Worm (Caenorhabditis elegans) whole organism, L4/young adult: ENCODE results near the gene W04G3.12.

Source experiments
- W03F9.2 ChIP-seq: fragments of 150-350 bp; optimal IDR thresholded peaks from 2 replicates; lab custom pipeline; 2014; ENCODE audit warnings: missing biosample characterization, missing genetic modification characterization
- dao-5 ChIP-seq: sonication (generic microtip); optimal IDR thresholded peaks from 2 replicates; lab custom pipeline; 2016; ENCODE audit warnings: missing genotype, missing genetic modification characterization, moderate library complexity, missing compliant biosample characterization
- him-1 ChIP-seq: sonication (generic microtip); optimal IDR thresholded peaks from 2 replicates; lab custom pipeline; 2016; ENCODE audit warnings: missing genotype, missing genetic modification reagents, missing genetic modification characterization, missing compliant biosample characterization

DNA sequence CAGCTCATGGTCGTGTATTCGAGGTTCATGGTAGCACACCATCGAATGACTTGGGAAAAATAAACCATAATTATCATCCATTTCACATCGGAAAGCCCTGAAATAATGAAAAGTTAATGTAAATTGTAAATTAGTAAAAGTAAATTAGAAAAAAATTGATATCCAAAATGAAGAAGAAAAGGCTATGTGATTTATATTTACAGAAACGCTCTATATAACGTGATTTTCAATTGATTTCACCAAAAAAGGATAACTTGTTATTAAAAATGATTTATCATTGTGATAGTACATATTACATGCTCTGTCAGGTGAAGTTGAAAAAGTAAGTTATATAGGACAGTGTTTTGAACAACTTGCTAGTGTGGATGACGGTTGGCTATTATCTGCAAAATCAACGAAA is 33.8 kb downstream of the W04G3.12 start, which contains the start of gene C09F12.3:
- TF ChIP-seq dao-5 (tag; lab: Kevin White, UChicago) (no peak), him-1 (tag; lab: Kevin White, UChicago) (no peak), W03F9.2 (tag; lab: Kevin White, UChicago) (no peak)
